Fruit fly (Drosophila melanogaster): Measurements from ENCODE around the gene CG6885.

CG6885 gene

DNA sequence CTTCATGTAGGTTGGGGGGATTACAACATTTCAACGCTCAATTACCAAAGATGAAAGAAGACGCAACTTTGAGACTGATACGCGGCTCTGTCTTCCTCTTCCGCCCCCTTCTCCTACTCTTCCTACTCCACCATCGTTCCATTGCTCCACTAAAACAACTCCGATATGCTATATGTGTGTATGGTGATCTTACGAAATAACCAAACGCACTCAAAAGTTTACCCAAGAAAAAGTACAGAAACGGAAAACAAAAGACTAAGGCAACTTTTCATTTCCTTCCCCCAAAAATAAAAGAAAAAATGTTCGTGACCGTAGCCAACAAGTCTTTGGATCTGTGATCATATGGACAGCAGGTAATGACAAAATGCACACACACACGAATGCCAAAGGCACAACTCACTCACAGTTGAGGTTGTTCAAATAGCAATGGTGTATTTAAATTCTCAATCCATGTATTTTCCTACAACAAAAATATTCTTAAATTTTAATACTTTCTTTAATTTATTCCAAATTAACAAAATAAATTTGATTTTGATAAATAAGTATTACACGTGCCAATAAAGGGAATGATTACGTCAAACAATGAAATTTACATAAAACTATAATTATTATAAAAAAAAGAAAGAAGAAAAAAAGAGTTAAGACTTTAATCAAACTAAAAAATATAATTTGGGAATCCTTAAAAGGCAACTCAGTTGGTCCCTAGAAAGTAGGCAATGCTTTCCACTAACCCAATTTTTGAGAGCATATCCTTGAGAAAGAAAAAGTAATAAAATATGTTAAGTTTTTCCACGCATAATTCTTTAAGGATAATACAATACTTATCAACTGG, 23.9 kb downstream of the CG6885 start (continued):
- TF ChIP-seq prd (optimal IDR thresholded peaks at IDR 0.05) (no peak), prd (GFP tag; IDR thresholded peaks at IDR 0.05) (0 out of 3 replicates have a peak, but pooled peaks have one; percentile 5), HHEX (GFP tag; optimal IDR thresholded peaks at IDR 0.05) (no peak), Ada2b (GFP tag; IDR thresholded peaks at IDR 0.05) (0 out of 2 replicates have a peak, but pooled peaks have one; percentile 5), Hr51 (GFP tag; optimal IDR thresholded peaks at IDR 0.05) (peak in 1 of 2 experiments; percentile 37), Nf-YC (tag; optimal IDR thresholded peaks at IDR 0.05) (peak; percentile 8), Eip74EF (GFP tag; optimal IDR thresholded peaks at IDR 0.05) (peak in 1 of 2 experiments; percentile 65), Dp (GFP tag; optimal IDR thresholded peaks at IDR 0.05) (no peak), dm (GFP tag; optimal IDR thresholded peaks at IDR 0.05) (no peak), row (GFP tag; IDR thresholded peaks at IDR 0.05) (peak; percentile 53), ttk (GFP tag; IDR thresholded peaks at IDR 0.05) (peak; percentile 17; the same call in 1 of the 2 replicates), crol (GFP tag; IDR thresholded peaks at IDR 0.05) (peak; percentile 33; the same call in 1 of the 2 replicates), CG15269 (tag; optimal IDR thresholded peaks at IDR 0.05) (peak; percentile 15), CG11504 (tag; optimal IDR thresholded peaks at IDR 0.05) (peak; percentile 55), sisA (GFP tag; IDR thresholded peaks at IDR 0.05) (no peak), chinmo (GFP tag; IDR thresholded peaks at IDR 0.05; ENCODE audit: partially characterized antibody) (0 out of 4 replicates have a peak, but pooled peaks have one; percentile 11), CG13424 (tag; optimal IDR thresholded peaks at IDR 0.05) (peak; percentile 43), CG10543 (GFP tag; optimal IDR thresholded peaks at IDR 0.05) (no peak), Ptx1 (GFP tag; IDR thresholded peaks at IDR 0.05) (0 out of 2 replicates have a peak, but pooled peaks have one; percentile 19), gem (tag; optimal IDR thresholded peaks at IDR 0.05) (peak; percentile 48), kni (GFP tag; optimal IDR thresholded peaks at IDR 0.05) (peak; percentile 85), Sin3A (optimal IDR thresholded peaks at IDR 0.05) (no peak), ATbp (GFP tag; optimal IDR thresholded peaks at IDR 0.05) (no peak), ci (GFP tag; IDR thresholded peaks at IDR 0.05) (peak; percentile 47; the same call in 1 of the 3 replicates), Sox102F (GFP tag; optimal IDR thresholded peaks at IDR 0.05) (peak; percentile 24), ara (GFP tag; IDR thresholded peaks at IDR 0.05) (no peak), Blimp-1 (GFP tag; optimal IDR thresholded peaks at IDR 0.05) (peak; percentile 85), CG18619 (GFP tag; optimal IDR thresholded peaks at IDR 0.05) (peak; percentile 20), Oli (tag; optimal IDR thresholded peaks at IDR 0.05) (peak; percentile 35), CG7839 (tag; optimal IDR thresholded peaks at IDR 0.05) (peak; percentile 23), Dip2 (GFP tag; IDR thresholded peaks at IDR 0.05) (no peak), CG12219 (GFP tag; optimal IDR thresholded peaks at IDR 0.05) (no peak), nmo (GFP tag; optimal IDR thresholded peaks at IDR 0.05) (peak; percentile 37), eve (GFP tag; optimal IDR thresholded peaks at IDR 0.05) (peak in 1 of 2 experiments; percentile 39), Dek (tag; optimal IDR thresholded peaks at IDR 0.05) (no peak), CG2712 (tag; optimal IDR thresholded peaks at IDR 0.05) (peak; percentile 14), pan (optimal IDR thresholded peaks at IDR 0.05) (no peak), pan (GFP tag; optimal IDR thresholded peaks at IDR 0.05 in 1 of 2, IDR thresholded peaks at IDR 0.05 in 1 of 2) (peak in 1 of 2 experiments; percentile 23)

Data from whole organism, embryonic.